Worm (Caenorhabditis elegans): ENCODE measurements around the gene srz-42.

The srz-42 gene

ce11 chrIV:14177058-14177457, 47.9 kb downstream of the srz-42 start, which contains the start of gene R05A10.2:
R05A10.2 (plus strand) TSS chrIV:14177271.
- TF ChIP-seq unc-62 (GFP tag; optimal IDR thresholded peaks at IDR 0.05 in 1 of 2) (peak in 1 of 2 experiments; percentile 61), unc-62 (tag; optimal IDR thresholded peaks at IDR 0.05) (no peak), D1046.2 (GFP tag; IDR thresholded peaks at IDR 0.05) (no peak), aha-1 (tag) (peak; percentile 61)
